Worm (Caenorhabditis elegans) whole organism, young adult: Measurements from ENCODE around the gene srsx-25.

Source experiments
- B0035.1 ChIP-seq: sonication (generic microtip); optimal IDR thresholded peaks from 2 replicates; lab custom pipeline; 2016; ENCODE audit warnings: missing genetic modification characterization, mild to moderate bottlenecking, missing compliant biosample characterization, missing genotype, missing genetic modification reagents
- B0261.1 ChIP-seq: sonication (generic microtip); optimal IDR thresholded peaks from 2 replicates; lab custom pipeline; 2016; ENCODE audit warnings: mild to moderate bottlenecking, missing genetic modification characterization, moderate library complexity, missing compliant biosample characterization
- T26A5.8 ChIP-seq: sonication (generic microtip); optimal IDR thresholded peaks from 2 replicates; lab custom pipeline; 2016; ENCODE audit warnings: missing genetic modification characterization, missing compliant biosample characterization
- Y53F4B.3 ChIP-seq: fragments of 200-800 bp; sonication (Bioruptor generic); IDR thresholded peaks from 2 replicates; pipeline ENCODE4 v1.3.6; 2022; ENCODE audit warnings: missing genetic modification reagents, missing genetic modification characterization, missing compliant biosample characterization
- Y53G8AR.9 ChIP-seq: fragments of 200-800 bp; sonication (Bioruptor generic); conservative IDR thresholded peaks from 2 replicates; pipeline ENCODE4 v1.3.6; 2022; ENCODE audit warnings: missing genetic modification reagents, missing genetic modification characterization, missing compliant biosample characterization
- Y56A3A.18 ChIP-seq: fragments of 200-800 bp; sonication (Bioruptor generic); IDR thresholded peaks from 2 replicates; pipeline ENCODE4 v1.3.6; 2022; ENCODE audit warnings: missing genetic modification reagents, missing genetic modification characterization, missing compliant biosample characterization
- Y67H2A.10 ChIP-seq: fragments of 200-800 bp; sonication (Bioruptor generic); conservative IDR thresholded peaks from 2 replicates; pipeline ENCODE4 v1.3.6; 2022; ENCODE audit warnings: missing genetic modification reagents, missing genetic modification characterization, missing compliant biosample characterization
- Y95B8A.8 ChIP-seq: fragments of 200-800 bp; sonication (Bioruptor generic); IDR thresholded peaks from 2 replicates; pipeline ENCODE4 v1.3.6; 2022; ENCODE audit warnings: missing genetic modification reagents, missing genetic modification characterization, missing compliant biosample characterization
- ZK185.1 ChIP-seq: sonication (generic microtip); optimal IDR thresholded peaks from 2 replicates; lab custom pipeline; 2016; ENCODE audit warnings: mild to moderate bottlenecking, missing genetic modification characterization, missing compliant biosample characterization; ENCODE audit not compliant: poor library complexity, severe bottlenecking
- akir-1 ChIP-seq: fragments of 200-800 bp; sonication (Bioruptor generic); optimal IDR thresholded peaks from 2 replicates; lab custom pipeline; 2018; ENCODE audit warnings: mild to moderate bottlenecking, missing genetic modification characterization, moderate library complexity, missing compliant biosample characterization
- ama-1 ChIP-seq, 3 experiments: fragments of 150-350 bp in 1 of 3; sonication (generic microtip) in 2 of 3; optimal IDR thresholded peaks; 2 replicates each; lab custom pipeline; 2014 to 2018; ENCODE audit warnings: missing biosample characterization in 2 of 3, missing genetic modification characterization in 2 of 3, missing genetic modification reagents in 2 of 3
- atf-7 ChIP-seq: sonication (generic microtip); optimal IDR thresholded peaks from 2 replicates; lab custom pipeline; 2017; ENCODE audit warnings: mild to moderate bottlenecking, missing genetic modification characterization, missing compliant biosample characterization
- athp-1 ChIP-seq: sonication (generic microtip); optimal IDR thresholded peaks from 2 replicates; lab custom pipeline; 2017; ENCODE audit warnings: mild to moderate bottlenecking, missing genetic modification characterization, missing compliant biosample characterization
- attf-3 ChIP-seq: fragments of 200-800 bp; sonication (Bioruptor generic); conservative IDR thresholded peaks from 2 replicates; pipeline ENCODE4 v1.3.6; 2022; ENCODE audit warnings: missing genetic modification reagents, missing genetic modification characterization, missing compliant biosample characterization
- cebp-1 ChIP-seq, 2 experiments: fragments of 200-800 bp in 1 of 2; sonication (Bioruptor generic) in 1 of 2; sonication (generic microtip) in 1 of 2; IDR thresholded peaks in 1 of 2; optimal IDR thresholded peaks in 1 of 2; 2 replicates each; pipeline versions ENCODE4 v1.3.6 to Lab custom; 2017 to 2022; ENCODE audit warnings: missing compliant biosample characterization in 2 of 2, missing genetic modification characterization in 2 of 2, mild to moderate bottlenecking in 1 of 2, missing genetic modification reagents in 1 of 2, moderate library complexity in 1 of 2
- cebp-2 ChIP-seq: fragments of 200-800 bp; sonication (Bioruptor generic); IDR thresholded peaks from 2 replicates; pipeline ENCODE4 v1.3.6; 2022; ENCODE audit warnings: missing genetic modification characterization, missing compliant biosample characterization
- ceh-40 ChIP-seq: fragments of 200-800 bp; sonication (Bioruptor generic); IDR thresholded peaks from 2 replicates; pipeline ENCODE4 v1.3.6; 2022; ENCODE audit warnings: missing genetic modification characterization, missing compliant biosample characterization
- die-1 ChIP-seq: sonication (generic microtip); optimal IDR thresholded peaks from 2 replicates; lab custom pipeline; 2016; ENCODE audit warnings: missing genotype, mild to moderate bottlenecking, missing genetic modification characterization, missing compliant biosample characterization
- efl-1 ChIP-seq: fragments of 150-350 bp; optimal IDR thresholded peaks from 2 replicates; lab custom pipeline; 2014; ENCODE audit warnings: missing biosample characterization, missing genetic modification reagents, missing genetic modification characterization
- egl-18 ChIP-seq: fragments of 200-800 bp; sonication (Bioruptor generic); IDR thresholded peaks from 2 replicates; pipeline ENCODE4 v1.3.6; 2022; ENCODE audit warnings: missing genetic modification reagents, missing genetic modification characterization, missing compliant biosample characterization
- gei-17 ChIP-seq: fragments of 200-800 bp; sonication (Bioruptor generic); optimal IDR thresholded peaks from 2 replicates; lab custom pipeline; 2018; ENCODE audit warnings: mild to moderate bottlenecking, missing genetic modification characterization, missing compliant biosample characterization
- him-1 ChIP-seq: sonication (generic microtip); optimal IDR thresholded peaks from 2 replicates; lab custom pipeline; 2016; ENCODE audit warnings: missing genotype, missing genetic modification reagents, missing genetic modification characterization, missing compliant biosample characterization
- hlh-26 ChIP-seq: fragments of 200-800 bp; sonication (Bioruptor generic); conservative IDR thresholded peaks from 2 replicates; pipeline ENCODE4 v1.3.6; 2022; ENCODE audit warnings: missing genetic modification reagents, missing genetic modification characterization, missing compliant biosample characterization
- hrde-1 ChIP-seq: sonication (generic microtip); optimal IDR thresholded peaks from 2 replicates; lab custom pipeline; 2016; ENCODE audit warnings: missing genetic modification characterization, mild to moderate bottlenecking, missing compliant biosample characterization, moderate library complexity, missing genotype, missing genetic modification reagents, borderline replicate concordance
- hsf-1 ChIP-seq: fragments of 200-800 bp; sonication (Bioruptor generic); IDR thresholded peaks from 2 replicates; pipeline ENCODE4 v1.3.6; 2022; ENCODE audit warnings: missing genetic modification reagents, missing genetic modification characterization, missing compliant biosample characterization
- madf-6 ChIP-seq: fragments of 200-800 bp; sonication (Bioruptor generic); IDR thresholded peaks from 2 replicates; pipeline ENCODE4 v1.3.6; 2022; ENCODE audit warnings: missing genetic modification reagents, missing genetic modification characterization, missing compliant biosample characterization
- madf-8 ChIP-seq: fragments of 200-800 bp; sonication (Bioruptor generic); conservative IDR thresholded peaks from 2 replicates; pipeline ENCODE4 v1.3.6; 2022; ENCODE audit warnings: missing genetic modification reagents, missing genetic modification characterization, missing compliant biosample characterization
- mcd-1 ChIP-seq: fragments of 200-800 bp; sonication (Bioruptor generic); IDR thresholded peaks from 2 replicates; pipeline ENCODE4 v1.3.6; 2022; ENCODE audit warnings: missing genetic modification reagents, missing genetic modification characterization, missing compliant biosample characterization
- mes-4 ChIP-seq: sonication (generic microtip); optimal IDR thresholded peaks from 2 replicates; lab custom pipeline; 2016; ENCODE audit warnings: missing genotype, missing genetic modification characterization, missing compliant biosample characterization
- mxl-1 ChIP-seq: sonication (generic microtip); optimal IDR thresholded peaks from 2 replicates; lab custom pipeline; 2016; ENCODE audit warnings: missing genetic modification characterization, missing compliant biosample characterization
- nfya-1 ChIP-seq: sonication (generic microtip); optimal IDR thresholded peaks from 2 replicates; lab custom pipeline; 2017; ENCODE audit warnings: antibody characterized with exemption, missing compliant biosample characterization, missing genetic modification characterization, borderline replicate concordance; ENCODE audit not compliant: insufficient read depth
- nhr-120 ChIP-seq: fragments of 200-800 bp; sonication (Bioruptor generic); IDR thresholded peaks from 2 replicates; pipeline ENCODE4 v1.3.6; 2022; ENCODE audit warnings: missing genetic modification characterization, missing compliant biosample characterization
- nhr-80 ChIP-seq: sonication (generic microtip); optimal IDR thresholded peaks from 2 replicates; lab custom pipeline; 2016; ENCODE audit warnings: missing genetic modification characterization, missing compliant biosample characterization
- pbrm-1 ChIP-seq: fragments of 200-800 bp; sonication (Bioruptor generic); IDR thresholded peaks from 2 replicates; pipeline ENCODE4 v1.3.6; 2022; ENCODE audit warnings: missing genetic modification reagents, missing genetic modification characterization, missing compliant biosample characterization
- snpc-3.4 ChIP-seq: sonication (generic microtip); optimal IDR thresholded peaks from 2 replicates; lab custom pipeline; 2017; ENCODE audit warnings: missing genetic modification characterization, mild to moderate bottlenecking, missing compliant biosample characterization, antibody characterized with exemption, moderate library complexity, missing genotype, missing genetic modification reagents
- somi-1 ChIP-seq: fragments of 200-800 bp; sonication (Bioruptor generic); optimal IDR thresholded peaks from 2 replicates; lab custom pipeline; 2018; ENCODE audit warnings: mild to moderate bottlenecking, missing genetic modification characterization, missing compliant biosample characterization
- sptf-2 ChIP-seq: fragments of 200-800 bp; sonication (Bioruptor generic); optimal IDR thresholded peaks from 2 replicates; lab custom pipeline; 2018; ENCODE audit warnings: mild to moderate bottlenecking, missing genetic modification characterization, missing compliant biosample characterization
- tlf-1 ChIP-seq: fragments of 200-800 bp; sonication (Bioruptor generic); optimal IDR thresholded peaks from 2 replicates; lab custom pipeline; 2018; ENCODE audit warnings: mild to moderate bottlenecking, missing genetic modification characterization, missing compliant biosample characterization
- unc-130 ChIP-seq: sonication (generic microtip); optimal IDR thresholded peaks from 2 replicates; lab custom pipeline; 2016; ENCODE audit warnings: missing genetic modification reagents, missing genetic modification characterization, missing compliant biosample characterization
- zfh-2 ChIP-seq: fragments of 200-800 bp; sonication (Bioruptor generic); conservative IDR thresholded peaks from 2 replicates; pipeline ENCODE4 v1.3.6; 2022; ENCODE audit warnings: missing genetic modification reagents, missing genetic modification characterization, missing compliant biosample characterization
- zim-3 ChIP-seq: sonication (generic microtip); optimal IDR thresholded peaks from 2 replicates; lab custom pipeline; 2017; ENCODE audit warnings: mild to moderate bottlenecking, missing genetic modification characterization, moderate library complexity, missing compliant biosample characterization
- ztf-28 ChIP-seq: fragments of 200-800 bp; sonication (Bioruptor generic); IDR thresholded peaks from 2 replicates; pipeline ENCODE4 v1.3.6; 2022; ENCODE audit warnings: missing genetic modification reagents, missing genetic modification characterization, missing compliant biosample characterization
- ztf-3 ChIP-seq: fragments of 200-800 bp; sonication (Bioruptor generic); optimal IDR thresholded peaks from 2 replicates; lab custom pipeline; 2018; ENCODE audit warnings: mild to moderate bottlenecking, missing genetic modification characterization, missing compliant biosample characterization

Gene srsx-25

ce11 chrIV:13388779-13389178 is 23.8 kb downstream of the srsx-25 start (continued):
- no peak for TF ChIP-seq atf-7
- no peak for TF ChIP-seq Y53F4B.3 (GFP tag; lab: Robert Waterston, UW)
- no peak for TF ChIP-seq hsf-1 (GFP tag; lab: Robert Waterston, UW)
- TF ChIP-seq Y56A3A.18 (GFP tag; lab: Robert Waterston, UW): peak; percentile 67; the same call in 1 of the 2 replicates
- peak; percentile 62 for TF ChIP-seq ama-1 (optimal IDR thresholded peaks at IDR 0.05; lab: Kevin White, UChicago)
- no peak for TF ChIP-seq ama-1 (GFP tag; optimal IDR thresholded peaks at IDR 0.05; lab: Kevin White, UChicago)
- TF ChIP-seq him-1 (tag; lab: Kevin White, UChicago): no peak
- TF ChIP-seq athp-1 (tag; lab: Kevin White, UChicago): no peak
- TF ChIP-seq Y53G8AR.9 (GFP tag; lab: Robert Waterston, UW): 0 out of 2 replicates have a peak, but pooled peaks have one; percentile 57
- TF ChIP-seq sptf-2: no peak
- no peak for TF ChIP-seq attf-3 (GFP tag; lab: Robert Waterston, UW)
- peak; percentile 30 for TF ChIP-seq snpc-3.4 (tag; lab: Kevin White, UChicago)
- no peak for TF ChIP-seq hrde-1 (tag; lab: Kevin White, UChicago)
- TF ChIP-seq ztf-28: no peak
- TF ChIP-seq die-1 (tag; lab: Kevin White, UChicago): no peak
- no peak for TF ChIP-seq B0261.1 (tag; lab: Kevin White, UChicago)
- TF ChIP-seq nfya-1 (tag; lab: Kevin White, UChicago): no peak
- TF ChIP-seq egl-18: no peak
- TF ChIP-seq ceh-40 (GFP tag; lab: Robert Waterston, UW): no peak
- no peak; the same call in 1 of the 2 replicates for TF ChIP-seq Y95B8A.8 (GFP tag; lab: Robert Waterston, UW)
- peak; percentile 29 for TF ChIP-seq tlf-1 (GFP tag; lab: Kevin White, UChicago)
- no peak for TF ChIP-seq zfh-2 (GFP tag; lab: Robert Waterston, UW)
- TF ChIP-seq ZK185.1 (tag; lab: Kevin White, UChicago): peak; percentile 36
- no peak for TF ChIP-seq zim-3
- TF ChIP-seq madf-6 (GFP tag; lab: Robert Waterston, UW): no peak
- no peak for TF ChIP-seq akir-1 (GFP tag; lab: Kevin White, UChicago)
- TF ChIP-seq nhr-120 (GFP tag; lab: Robert Waterston, UW): no peak
- 0 out of 2 replicates have a peak, but pooled peaks have one; percentile 32 for TF ChIP-seq cebp-2
- TF ChIP-seq gei-17 (GFP tag; lab: Kevin White, UChicago): peak; percentile 20
- TF ChIP-seq B0035.1 (tag; lab: Kevin White, UChicago): peak; percentile 74
- TF ChIP-seq pbrm-1 (GFP tag; lab: Robert Waterston, UW): peak; percentile 71
- TF ChIP-seq mcd-1: peak; percentile 51
- TF ChIP-seq T26A5.8 (tag; lab: Kevin White, UChicago): no peak
- TF ChIP-seq nhr-80: no peak
- TF ChIP-seq unc-130 (GFP tag; lab: Kevin White, UChicago): no peak
- no peak for TF ChIP-seq hlh-26 (GFP tag; lab: Robert Waterston, UW)
- TF ChIP-seq ztf-3 (GFP tag; lab: Kevin White, UChicago): no peak
- no peak for TF ChIP-seq cebp-1 (GFP tag; IDR thresholded peaks at IDR 0.05; lab: Robert Waterston, UW)
- TF ChIP-seq cebp-1 (tag; optimal IDR thresholded peaks at IDR 0.05; lab: Kevin White, UChicago): peak; percentile 56
- no peak for TF ChIP-seq mxl-1 (tag; lab: Kevin White, UChicago)
- TF ChIP-seq, all 124 proteins: peak for 23

- no peak for TF ChIP-seq mes-4 (tag; lab: Kevin White, UChicago)
- TF ChIP-seq somi-1 (GFP tag; lab: Kevin White, UChicago): no peak
- TF ChIP-seq madf-8 (GFP tag; lab: Robert Waterston, UW): no peak
- no peak for TF ChIP-seq Y67H2A.10 (GFP tag; lab: Robert Waterston, UW)
- TF ChIP-seq snpc-3.4 (tag; lab: Kevin White, UChicago): no peak
- no peak for TF ChIP-seq efl-1 (GFP tag; lab: Kevin White, UChicago)
- TF ChIP-seq ZK185.1 (tag; lab: Kevin White, UChicago): peak; percentile 74
- 0 out of 2 replicates have a peak, but pooled peaks have one; percentile 6 for TF ChIP-seq pbrm-1 (GFP tag; lab: Robert Waterston, UW)
- TF ChIP-seq, all 124 proteins: peak for 2
Measured at ce11 chrIV:13389237-13389636, 24.3 kb downstream of the srsx-25 start.
